Worm (Caenorhabditis elegans): ENCODE results near the gene F37C12.14.

F37C12.14 gene

ce11 chrIII:7180613-7181012, 4.8 kb downstream of the F37C12.14 start, which contains the start of gene ndab-2:
ndab-2 (plus strand) TSS chrIII:7180752.
- TF ChIP-seq zip-5 (tag; optimal IDR thresholded peaks at IDR 0.05) (no peak), unc-3 (GFP tag; conservative IDR thresholded peaks at IDR 0.05) (no peak), unc-3 (tag; optimal IDR thresholded peaks at IDR 0.05) (no peak), ceh-22 (tag; optimal IDR thresholded peaks at IDR 0.05) (no peak), hlh-8 (tag; optimal IDR thresholded peaks at IDR 0.05) (no peak), pqm-1 (tag; optimal IDR thresholded peaks at IDR 0.05) (no peak), pros-1 (tag; optimal IDR thresholded peaks at IDR 0.05) (no peak)

- TF ChIP-seq ceh-34 (tag; optimal IDR thresholded peaks at IDR 0.05) (peak; percentile 13), ceh-18 (tag; optimal IDR thresholded peaks at IDR 0.05) (peak; percentile 27), unc-42 (tag; optimal IDR thresholded peaks at IDR 0.05) (peak; percentile 64), fkh-6 (tag; optimal IDR thresholded peaks at IDR 0.05) (no peak), pha-4 (tag; optimal IDR thresholded peaks at IDR 0.05) (no peak), ceh-30 (tag; optimal IDR thresholded peaks at IDR 0.05) (peak; percentile 14), sox-2 (GFP tag; IDR thresholded peaks at IDR 0.05) (0 out of 2 replicates have a peak, but pooled peaks have one; percentile 33), ref-2 (tag; optimal IDR thresholded peaks at IDR 0.05) (peak; percentile 2), unc-86 (tag; optimal IDR thresholded peaks at IDR 0.05) (peak; percentile 26), nfya-1 (tag; optimal IDR thresholded peaks at IDR 0.05) (peak; percentile 87), elt-2 (tag; optimal IDR thresholded peaks at IDR 0.05) (no peak), tbx-2 (tag; optimal IDR thresholded peaks at IDR 0.05) (peak; percentile 18), ztf-16 (tag; optimal IDR thresholded peaks at IDR 0.05) (no peak), pax-1 (tag; optimal IDR thresholded peaks at IDR 0.05) (peak; percentile 81), ceh-31 (tag; optimal IDR thresholded peaks at IDR 0.05) (peak; percentile 46)
These were observed 5.7 kb downstream of the F37C12.14 start, which contains the start of the genes rps-14 and rpl-36 for ce11 chrIII:7179538-7180301. rps-14 (minus strand) TSS chrIII:7179588. rpl-36 (plus strand) TSS chrIII:7180251.

DNA sequence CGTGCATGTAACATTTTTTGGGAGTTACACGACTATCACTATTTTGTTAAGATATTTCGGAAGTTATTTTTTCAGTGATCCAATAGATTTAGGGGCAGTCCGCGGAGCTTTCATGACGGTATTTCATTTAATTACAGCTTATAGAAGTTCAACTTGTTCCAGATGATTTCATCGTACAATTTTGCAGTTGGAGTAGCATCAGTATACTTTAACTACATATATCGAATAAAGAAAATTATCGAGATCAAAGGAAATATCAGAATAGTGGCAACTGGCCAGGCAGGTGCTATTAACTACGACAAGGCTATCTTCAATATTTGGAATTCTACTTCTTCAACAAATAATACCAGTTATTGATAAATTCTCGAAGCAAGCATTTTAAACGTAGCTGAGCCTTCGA, 6.9 kb downstream of the F37C12.14 start:
- TF ChIP-seq ceh-2 (tag; optimal IDR thresholded peaks at IDR 0.05) (no peak), lin-11 (tag; optimal IDR thresholded peaks at IDR 0.05) (no peak), ets-4 (tag; optimal IDR thresholded peaks at IDR 0.05) (no peak), madf-2 (tag; optimal IDR thresholded peaks at IDR 0.05) (no peak), pha-4 (tag; optimal IDR thresholded peaks at IDR 0.05) (no peak), ceh-48 (tag; optimal IDR thresholded peaks at IDR 0.05) (no peak), fkh-6 (tag; optimal IDR thresholded peaks at IDR 0.05) (no peak), tbx-7 (tag; optimal IDR thresholded peaks at IDR 0.05) (no peak), pqm-1 (tag; optimal IDR thresholded peaks at IDR 0.05) (no peak), C38D4.7 (GFP tag; optimal IDR thresholded peaks at IDR 0.05) (no peak), dve-1 (tag; optimal IDR thresholded peaks at IDR 0.05) (no peak), Y22D7AL.16 (tag; optimal IDR thresholded peaks at IDR 0.05) (no peak), tbx-2 (tag; optimal IDR thresholded peaks at IDR 0.05) (no peak), ceh-22 (tag; optimal IDR thresholded peaks at IDR 0.05) (no peak), nhr-232 (tag; optimal IDR thresholded peaks at IDR 0.05) (no peak), C08G9.2 (tag; optimal IDR thresholded peaks at IDR 0.05) (no peak), ceh-34 (tag; optimal IDR thresholded peaks at IDR 0.05) (no peak)

- TF ChIP-seq fkh-6 (tag; optimal IDR thresholded peaks at IDR 0.05) (no peak), F13H6.1 (tag; optimal IDR thresholded peaks at IDR 0.05) (no peak), C38D4.7 (GFP tag; optimal IDR thresholded peaks at IDR 0.05) (no peak), pag-3 (tag; optimal IDR thresholded peaks at IDR 0.05; ENCODE audit: borderline replicate concordance) (no peak), fax-1 (tag; optimal IDR thresholded peaks at IDR 0.05) (no peak), nfya-1 (tag; optimal IDR thresholded peaks at IDR 0.05) (no peak), syd-9 (tag; optimal IDR thresholded peaks at IDR 0.05) (no peak), elt-4 (tag; optimal IDR thresholded peaks at IDR 0.05) (no peak), odd-2 (tag; optimal IDR thresholded peaks at IDR 0.05) (no peak), hlh-6 (tag; optimal IDR thresholded peaks at IDR 0.05) (no peak), pha-2 (tag; optimal IDR thresholded peaks at IDR 0.05) (no peak), zip-5 (tag; optimal IDR thresholded peaks at IDR 0.05) (no peak), hlh-8 (tag; optimal IDR thresholded peaks at IDR 0.05) (no peak), tbx-2 (tag; optimal IDR thresholded peaks at IDR 0.05) (no peak)
These were observed 15.3 kb downstream of the F37C12.14 start for ce11 chrIII:7170090-7170489.

All from whole organism, late embryonic.